Fruit fly (Drosophila melanogaster): ENCODE measurements around the gene santa-maria.

santa-maria gene

dm6 chr2L:7434737-7435356, 16.2 kb downstream of the santa-maria start (continued):
- TF ChIP-seq CG3281 (GFP tag; optimal IDR thresholded peaks at IDR 0.05) (peak; percentile 13), chinmo (GFP tag; IDR thresholded peaks at IDR 0.05; ENCODE audit: partially characterized antibody) (no peak), Blimp-1 (GFP tag; optimal IDR thresholded peaks at IDR 0.05) (peak; percentile 36), scrt (GFP tag; optimal IDR thresholded peaks at IDR 0.05) (no peak), Fer1 (GFP tag; optimal IDR thresholded peaks at IDR 0.05) (peak; percentile 43), otp (GFP tag; IDR thresholded peaks at IDR 0.05) (no peak), CG11560 (tag; IDR thresholded peaks at IDR 0.05) (no peak), Nf-YA (GFP tag; IDR thresholded peaks at IDR 0.05) (no peak; the same call in 1 of the 2 replicates), CG13296 (GFP tag; optimal IDR thresholded peaks at IDR 0.05) (peak; percentile 41), run (tag; optimal IDR thresholded peaks at IDR 0.05) (no peak), CG12236 (GFP tag; optimal IDR thresholded peaks at IDR 0.05) (no peak), GATAe (GFP tag; conservative IDR thresholded peaks at IDR 0.05) (no peak), zfh2 (GFP tag; optimal IDR thresholded peaks at IDR 0.05) (no peak), CG11247 (GFP tag; IDR thresholded peaks at IDR 0.05) (peak; percentile 60; the same call in 1 of the 2 replicates), Abd-B (GFP tag; optimal IDR thresholded peaks at IDR 0.05) (peak; percentile 3), tap (tag; optimal IDR thresholded peaks at IDR 0.05) (peak; percentile 40), CG7963 (GFP tag; IDR thresholded peaks at IDR 0.05; ENCODE audit: partially characterized antibody) (no peak), BtbVII (GFP tag; optimal IDR thresholded peaks at IDR 0.05) (peak; percentile 34), TFAM (GFP tag; optimal IDR thresholded peaks at IDR 0.05) (no peak), Oaz (GFP tag; IDR thresholded peaks at IDR 0.05) (no peak), ind (GFP tag; optimal IDR thresholded peaks at IDR 0.05) (peak; percentile 6), HLH3B (GFP tag; IDR thresholded peaks at IDR 0.05) (peak; percentile 68), psq (GFP tag; optimal IDR thresholded peaks at IDR 0.05) (no peak), D (optimal IDR thresholded peaks at IDR 0.05) (no peak), D (GFP tag; optimal IDR thresholded peaks at IDR 0.05) (no peak), cg (GFP tag; optimal IDR thresholded peaks at IDR 0.05) (no peak), Hmr (GFP tag; optimal IDR thresholded peaks at IDR 0.05) (peak; percentile 53), CG1024 (GFP tag; IDR thresholded peaks at IDR 0.05) (peak; percentile 48; the same call in 1 of the 2 replicates), Drgx (GFP tag; IDR thresholded peaks at IDR 0.05) (peak; percentile 66), CG18476 (GFP tag; optimal IDR thresholded peaks at IDR 0.05) (no peak), ewg (GFP tag; optimal IDR thresholded peaks at IDR 0.05) (no peak), Neu2 (GFP tag; optimal IDR thresholded peaks at IDR 0.05; ENCODE audit: borderline replicate concordance) (no peak), onecut (GFP tag; IDR thresholded peaks at IDR 0.05) (no peak), CG15011 (GFP tag; optimal IDR thresholded peaks at IDR 0.05) (no peak), Hr78 (GFP tag; optimal IDR thresholded peaks at IDR 0.05) (no peak), Hsf (GFP tag; optimal IDR thresholded peaks at IDR 0.05) (no peak), CG3726 (GFP tag; IDR thresholded peaks at IDR 0.05) (no peak), CG31388 (GFP tag; optimal IDR thresholded peaks at IDR 0.05) (no peak), ap (GFP tag; IDR thresholded peaks at IDR 0.05) (0 out of 2 replicates have a peak, but pooled peaks have one; percentile 22), CG30020 (tag; optimal IDR thresholded peaks at IDR 0.05) (no peak), Optix (GFP tag; IDR thresholded peaks at IDR 0.05) (no peak), CG6175 (GFP tag; IDR thresholded peaks at IDR 0.05) (no peak), wdn (GFP tag; IDR thresholded peaks at IDR 0.05) (0 out of 2 replicates have a peak, but pooled peaks have one; percentile 67), insv (GFP tag; optimal IDR thresholded peaks at IDR 0.05) (no peak), CG4404 (GFP tag; IDR thresholded peaks at IDR 0.05) (no peak), bbx (GFP tag; IDR thresholded peaks at IDR 0.05; ENCODE audit: partially characterized antibody) (no peak), CG5245 (GFP tag; optimal IDR thresholded peaks at IDR 0.05) (no peak), grn (GFP tag; optimal IDR thresholded peaks at IDR 0.05) (no peak), D19B (GFP tag; optimal IDR thresholded peaks at IDR 0.05) (no peak), ash1 (GFP tag; optimal IDR thresholded peaks at IDR 0.05) (no peak)
